Worm (Caenorhabditis elegans): ENCODE measurements around the gene B0457.2.

DNA sequence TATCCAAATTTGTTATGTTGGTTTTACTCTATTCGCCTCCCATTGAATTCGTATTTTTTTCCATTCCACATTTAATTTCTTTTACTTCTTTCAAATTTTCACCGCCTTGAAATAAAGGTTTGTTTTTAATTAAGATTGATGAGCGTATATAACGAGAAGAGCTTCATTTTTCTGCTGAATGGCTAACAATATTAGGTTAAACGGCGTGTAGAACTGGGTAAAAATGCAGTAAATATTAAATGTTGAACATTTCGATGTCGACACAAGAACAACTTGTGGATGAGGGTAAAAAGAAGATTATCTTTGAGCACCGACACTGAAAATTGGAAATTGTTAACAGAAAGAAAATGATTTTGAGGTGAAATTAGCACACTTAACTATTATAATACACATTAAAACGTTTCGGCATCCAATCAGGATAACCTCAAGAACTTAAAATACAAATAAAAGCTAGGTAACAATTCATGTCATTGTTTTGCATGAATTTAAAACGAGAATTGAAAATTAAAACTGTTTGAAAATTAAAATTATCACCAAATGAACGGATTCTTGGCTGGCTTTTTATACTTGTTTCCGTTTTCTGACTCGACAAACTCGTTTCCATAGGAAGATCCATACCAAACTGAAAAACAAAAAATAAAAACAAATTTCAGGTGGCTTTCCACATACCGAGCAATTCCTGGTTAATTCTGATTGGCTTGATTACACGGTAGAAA is 12.7 kb upstream of the B0457.2 start:
- TF ChIP-seq W03F9.2 (tag; optimal IDR thresholded peaks at IDR 0.05) (no peak), dao-5 (tag; optimal IDR thresholded peaks at IDR 0.05) (no peak), him-1 (tag; optimal IDR thresholded peaks at IDR 0.05) (no peak)

All from whole organism, L4/young adult.